Fruit fly (Drosophila melanogaster): ENCODE measurements around the gene CG11134.

CG11134 gene

dm6 chrX:13756776-13757312 lies 19.1 kb downstream of the CG11134 start, which contains the start of the genes CG32625 and Rtc1 (continued):
- TF ChIP-seq CG12942 (GFP tag; optimal IDR thresholded peaks at IDR 0.05), result no peak
- TF ChIP-seq CG2875 (GFP tag; optimal IDR thresholded peaks at IDR 0.05), result no peak
- peak; percentile 82 for TF ChIP-seq CG14710 (tag; optimal IDR thresholded peaks at IDR 0.05)
- no peak for TF ChIP-seq salm (tag; optimal IDR thresholded peaks at IDR 0.05)
- TF ChIP-seq Nf-YB (GFP tag; optimal IDR thresholded peaks at IDR 0.05), result peak; percentile 7
- no peak for TF ChIP-seq crol (GFP tag; IDR thresholded peaks at IDR 0.05)
- TF ChIP-seq CG15479 (GFP tag; optimal IDR thresholded peaks at IDR 0.05), result peak; percentile 54
- peak; percentile 29 for TF ChIP-seq MESR4 (GFP tag; optimal IDR thresholded peaks at IDR 0.05)
- TF ChIP-seq CG32532 (GFP tag; IDR thresholded peaks at IDR 0.05), result peak; percentile 61
- TF ChIP-seq Sox100B (GFP tag; optimal IDR thresholded peaks at IDR 0.05), result peak; percentile 40
- TF ChIP-seq row (GFP tag; IDR thresholded peaks at IDR 0.05), result peak; percentile 75
- TF ChIP-seq Scr (GFP tag; IDR thresholded peaks at IDR 0.05; ENCODE audit: partially characterized antibody), result peak; percentile 63
- no peak; the same call in 1 of the 2 replicates for TF ChIP-seq Awh (GFP tag; IDR thresholded peaks at IDR 0.05)
- peak; percentile 83 for TF ChIP-seq Dref (GFP tag; IDR thresholded peaks at IDR 0.05)
- TF ChIP-seq CG2199 (GFP tag; IDR thresholded peaks at IDR 0.05), result no peak
- TF ChIP-seq h (optimal IDR thresholded peaks at IDR 0.05), result no peak
- peak; percentile 37 for TF ChIP-seq lbe (GFP tag; optimal IDR thresholded peaks at IDR 0.05)
- peak; percentile 50 for TF ChIP-seq gfzf (GFP tag; optimal IDR thresholded peaks at IDR 0.05)
- TF ChIP-seq CG15073 (GFP tag; optimal IDR thresholded peaks at IDR 0.05), result no peak
- no peak for TF ChIP-seq Atf-2 (GFP tag; optimal IDR thresholded peaks at IDR 0.05)
- TF ChIP-seq CG11504 (tag; optimal IDR thresholded peaks at IDR 0.05), result peak; percentile 60
- TF ChIP-seq CG6854 (GFP tag; optimal IDR thresholded peaks at IDR 0.05), result no peak
- peak; percentile 49 for TF ChIP-seq Meics (GFP tag; optimal IDR thresholded peaks at IDR 0.05)
- no peak for TF ChIP-seq Lim3 (GFP tag; IDR thresholded peaks at IDR 0.05)
- peak; percentile 61 for TF ChIP-seq E2f2 (GFP tag; IDR thresholded peaks at IDR 0.05)
- TF ChIP-seq eve (GFP tag; optimal IDR thresholded peaks at IDR 0.05), result no peak
- peak; percentile 41 for TF ChIP-seq CG7839 (tag; optimal IDR thresholded peaks at IDR 0.05)
- TF ChIP-seq MTF-1 (GFP tag; optimal IDR thresholded peaks at IDR 0.05; ENCODE audit: borderline replicate concordance), result no peak
- TF ChIP-seq chif (GFP tag; optimal IDR thresholded peaks at IDR 0.05), result no peak
- TF ChIP-seq tx (GFP tag; optimal IDR thresholded peaks at IDR 0.05), result no peak
- TF ChIP-seq CG6683 (GFP tag; optimal IDR thresholded peaks at IDR 0.05), result peak; percentile 1
- no peak for TF ChIP-seq CG15011 (GFP tag; optimal IDR thresholded peaks at IDR 0.05)
- TF ChIP-seq Bteb2 (GFP tag; optimal IDR thresholded peaks at IDR 0.05), result no peak
- TF ChIP-seq CG6654 (GFP tag; optimal IDR thresholded peaks at IDR 0.05), result no peak
- no peak for TF ChIP-seq slp2 (GFP tag; optimal IDR thresholded peaks at IDR 0.05)
- no peak for TF ChIP-seq repo (GFP tag; optimal IDR thresholded peaks at IDR 0.05)
- TF ChIP-seq CG10462 (GFP tag; optimal IDR thresholded peaks at IDR 0.05), result no peak
- no peak for TF ChIP-seq Spps (tag; optimal IDR thresholded peaks at IDR 0.05)
- TF ChIP-seq Aef1 (GFP tag; IDR thresholded peaks at IDR 0.05), result peak; percentile 42; the same call in 1 of the 3 replicates
- no peak for TF ChIP-seq Kr (GFP tag; optimal IDR thresholded peaks at IDR 0.05)
- peak; percentile 13 for TF ChIP-seq CG8290 (GFP tag; optimal IDR thresholded peaks at IDR 0.05)
- peak; percentile 30 to 57 for TF ChIP-seq CG8290 (tag; optimal IDR thresholded peaks at IDR 0.05)
- peak; percentile 60 for TF ChIP-seq PHDP (tag; optimal IDR thresholded peaks at IDR 0.05)
- no peak for TF ChIP-seq Bdp1 (GFP tag; optimal IDR thresholded peaks at IDR 0.05)
- TF ChIP-seq Atf3 (GFP tag; optimal IDR thresholded peaks at IDR 0.05), result no peak
- TF ChIP-seq CG15269 (tag; optimal IDR thresholded peaks at IDR 0.05), result peak; percentile 68
- peak; percentile 38 for TF ChIP-seq HmgZ (tag; optimal IDR thresholded peaks at IDR 0.05)
- TF ChIP-seq prd (optimal IDR thresholded peaks at IDR 0.05), result no peak
- peak; percentile 53; the same call in 2 of the 3 replicates for TF ChIP-seq prd (GFP tag; IDR thresholded peaks at IDR 0.05)
- peak; percentile 59; the same call in 2 of the 3 replicates for TF ChIP-seq CG16813 (GFP tag; IDR thresholded peaks at IDR 0.05; ENCODE audit: partially characterized antibody)
- no peak for TF ChIP-seq twi (tag; optimal IDR thresholded peaks at IDR 0.05)

Measured in whole organism, embryonic.